Fruit fly (Drosophila melanogaster) whole organism, prepupa: ENCODE data around the gene E5.
A peak's percentile ranks its signal among the peaks of the same experiment; 100 is the strongest.

Experiments used
- Blimp-1 ChIP-seq: fragments of 200-800 bp; sonication (Bioruptor generic); optimal IDR thresholded peaks from 3 replicates; lab custom pipeline; 2017; ENCODE audit warnings: missing biosample characterization, missing genetic modification characterization, mild to moderate bottlenecking, moderate library complexity, missing genetic modification reagents
- CG10631 ChIP-seq: fragments of 200-800 bp; sonication (Bioruptor generic); optimal IDR thresholded peaks from 2 replicates; lab custom pipeline; 2016; ENCODE audit warnings: missing biosample characterization, missing genetic modification characterization
- CG11762 ChIP-seq: fragments of 200-800 bp; sonication (Bioruptor generic); optimal IDR thresholded peaks from 3 replicates; lab custom pipeline; 2016; ENCODE audit warnings: missing biosample characterization, missing genetic modification characterization; ENCODE audit not compliant: insufficient read depth
- CG11902 ChIP-seq: fragments of 200-800 bp; sonication (Bioruptor generic); optimal IDR thresholded peaks from 3 replicates; lab custom pipeline; 2016; ENCODE audit warnings: missing biosample characterization, missing genetic modification characterization
- CG15336 ChIP-seq: fragments of 200-800 bp; sonication (Bioruptor generic); IDR thresholded peaks from 2 replicates; pipeline ENCODE4 v1.3.6; 2022; ENCODE audit warnings: missing biosample characterization, missing genetic modification characterization
- CG1621 ChIP-seq: fragments of 200-800 bp; sonication (Bioruptor generic); optimal IDR thresholded peaks from 3 replicates; lab custom pipeline; 2018; ENCODE audit warnings: missing biosample characterization, mild to moderate bottlenecking, missing genetic modification characterization
- CG16779 ChIP-seq: fragments of 200-800 bp; sonication (Bioruptor generic); optimal IDR thresholded peaks from 3 replicates; lab custom pipeline; 2017; ENCODE audit warnings: missing biosample characterization, mild to moderate bottlenecking, missing genetic modification characterization
- CG3032 ChIP-seq: fragments of 200-800 bp; optimal IDR thresholded peaks from 2 replicates; lab custom pipeline; 2019; ENCODE audit warnings: missing biosample characterization, mild to moderate bottlenecking, missing genetic modification characterization, moderate library complexity
- CG32006 ChIP-seq: fragments of 200-800 bp; sonication (Bioruptor generic); optimal IDR thresholded peaks from 3 replicates; lab custom pipeline; 2017; ENCODE audit warnings: missing biosample characterization, mild to moderate bottlenecking, missing genetic modification characterization
- CG3919 ChIP-seq: fragments of 200-800 bp; sonication (Bioruptor generic); optimal IDR thresholded peaks from 3 replicates; lab custom pipeline; 2016; ENCODE audit warnings: missing biosample characterization, missing genetic modification characterization
- CG4318 ChIP-seq: fragments of 200-800 bp; sonication (Bioruptor generic); optimal IDR thresholded peaks from 3 replicates; lab custom pipeline; 2017; ENCODE audit warnings: missing biosample characterization, mild to moderate bottlenecking, missing genetic modification characterization
- CG6163 ChIP-seq: fragments of 200-800 bp; sonication (Bioruptor generic); IDR thresholded peaks from 3 replicates; pipeline ENCODE4 v1.3.6; 2022; ENCODE audit warnings: missing biosample characterization, missing genetic modification characterization
- CG6276 ChIP-seq: fragments of 200-800 bp; sonication (Bioruptor generic); optimal IDR thresholded peaks from 2 replicates; lab custom pipeline; 2017; ENCODE audit warnings: missing biosample characterization, mild to moderate bottlenecking, missing genetic modification characterization
- CG6808 ChIP-seq: fragments of 200-800 bp; sonication (Bioruptor generic); optimal IDR thresholded peaks from 3 replicates; lab custom pipeline; 2017; ENCODE audit warnings: missing biosample characterization, missing genetic modification characterization, mild to moderate bottlenecking, moderate library complexity, missing genetic modification reagents
- CG6854 ChIP-seq: fragments of 200-800 bp; sonication (Bioruptor generic); optimal IDR thresholded peaks from 2 replicates; lab custom pipeline; 2017; ENCODE audit warnings: missing biosample characterization, mild to moderate bottlenecking, missing genetic modification characterization
- CG7368 ChIP-seq: fragments of 200-800 bp; sonication (Bioruptor generic); optimal IDR thresholded peaks from 3 replicates; lab custom pipeline; 2016; ENCODE audit warnings: missing biosample characterization, missing genetic modification characterization
- CG8632 ChIP-seq: fragments of 200-800 bp; sonication (Bioruptor generic); optimal IDR thresholded peaks from 3 replicates; lab custom pipeline; 2016; ENCODE audit warnings: missing biosample characterization, missing genetic modification characterization
- CG9139 ChIP-seq: fragments of 200-800 bp; sonication (Bioruptor generic); optimal IDR thresholded peaks from 3 replicates; lab custom pipeline; 2017; ENCODE audit warnings: missing biosample characterization, mild to moderate bottlenecking, missing genetic modification characterization
- Eip75B ChIP-seq: fragments of 200-800 bp; sonication (Bioruptor generic); optimal IDR thresholded peaks from 3 replicates; lab custom pipeline; 2016; ENCODE audit warnings: missing biosample characterization, missing genetic modification characterization
- Eip78C ChIP-seq: fragments of 200-800 bp; sonication (Bioruptor generic); peaks from one replicate; lab custom pipeline; 2016; ENCODE audit warnings: missing biosample characterization, missing genetic modification characterization
- Eip93F ChIP-seq: fragments of 200-800 bp; sonication (Bioruptor generic); optimal IDR thresholded peaks from 2 replicates; lab custom pipeline; 2016; ENCODE audit warnings: missing biosample characterization, mild to moderate bottlenecking, missing genetic modification characterization
- Ets21C ChIP-seq: fragments of 200-800 bp; sonication (Bioruptor generic); optimal IDR thresholded peaks from 3 replicates; lab custom pipeline; 2016; ENCODE audit warnings: missing biosample characterization, missing genetic modification characterization
- Ets96B ChIP-seq: fragments of 200-800 bp; optimal IDR thresholded peaks from 2 replicates; lab custom pipeline; 2019; ENCODE audit warnings: missing biosample characterization, mild to moderate bottlenecking, missing genetic modification characterization, moderate library complexity
- Hr38 ChIP-seq: sonication (Bioruptor generic); optimal IDR thresholded peaks from 2 replicates; lab custom pipeline; 2016; ENCODE audit warnings: missing biosample characterization, missing genetic modification characterization
- Hr39 ChIP-seq: fragments of 200-800 bp; sonication (Bioruptor generic); optimal IDR thresholded peaks from 2 replicates; lab custom pipeline; 2016; ENCODE audit warnings: missing biosample characterization, missing genetic modification characterization
- Hr4 ChIP-seq: fragments of 200-800 bp; sonication (Bioruptor generic); optimal IDR thresholded peaks from 3 replicates; lab custom pipeline; 2016; ENCODE audit warnings: missing biosample characterization, missing genetic modification characterization
- Sox102F ChIP-seq: fragments of 200-800 bp; sonication (Bioruptor generic); optimal IDR thresholded peaks from 2 replicates; lab custom pipeline; 2016; ENCODE audit warnings: missing biosample characterization, mild to moderate bottlenecking, missing genetic modification characterization
- Sox14 ChIP-seq: fragments of 200-800 bp; sonication (Bioruptor generic); optimal IDR thresholded peaks from 3 replicates; lab custom pipeline; 2016; ENCODE audit warnings: missing biosample characterization, missing genetic modification characterization
- achi ChIP-seq: fragments of 200-800 bp; sonication (Bioruptor generic); optimal IDR thresholded peaks from 3 replicates; lab custom pipeline; 2016; ENCODE audit warnings: missing biosample characterization, missing genetic modification characterization
- acj6 ChIP-seq: fragments of 200-800 bp; sonication (Bioruptor generic); optimal IDR thresholded peaks from 3 replicates; lab custom pipeline; 2016; ENCODE audit warnings: missing biosample characterization, missing genetic modification characterization
- dsx ChIP-seq: fragments of 200-800 bp; optimal IDR thresholded peaks from 3 replicates; lab custom pipeline; 2019; ENCODE audit warnings: missing biosample characterization, mild to moderate bottlenecking, missing genetic modification characterization, moderate library complexity; ENCODE audit not compliant: poor library complexity, severe bottlenecking
- eg ChIP-seq: fragments of 200-800 bp; sonication (Bioruptor generic); IDR thresholded peaks from 3 replicates; pipeline ENCODE4 v1.3.6; 2022; ENCODE audit warnings: missing biosample characterization, missing genetic modification characterization
- esn ChIP-seq: fragments of 200-800 bp; sonication (Bioruptor generic); optimal IDR thresholded peaks from 2 replicates; lab custom pipeline; 2016; ENCODE audit warnings: missing biosample characterization, mild to moderate bottlenecking, missing genetic modification characterization, moderate library complexity
- fd85E ChIP-seq: fragments of 200-800 bp; sonication (Bioruptor generic); optimal IDR thresholded peaks from 3 replicates; lab custom pipeline; 2016; ENCODE audit warnings: missing biosample characterization, missing genetic modification characterization
- fkh ChIP-seq: fragments of 200-800 bp; sonication (Bioruptor generic); optimal IDR thresholded peaks from 3 replicates; lab custom pipeline; 2017; ENCODE audit warnings: missing biosample characterization, mild to moderate bottlenecking, missing genetic modification characterization, moderate library complexity
- lz ChIP-seq: fragments of 200-800 bp; sonication (Bioruptor generic); optimal IDR thresholded peaks from 3 replicates; lab custom pipeline; 2016; ENCODE audit warnings: missing biosample characterization, missing genetic modification characterization
- net ChIP-seq: fragments of 200-800 bp; sonication (Bioruptor generic); optimal IDR thresholded peaks from 3 replicates; lab custom pipeline; 2016; ENCODE audit warnings: missing biosample characterization, missing genetic modification characterization
- pdm3 ChIP-seq: fragments of 200-800 bp; sonication (Bioruptor generic); optimal IDR thresholded peaks from 3 replicates; lab custom pipeline; 2016; ENCODE audit warnings: missing biosample characterization, missing genetic modification characterization
- salr ChIP-seq, 2 experiments: fragments of 200-800 bp; sonication (Bioruptor generic); optimal IDR thresholded peaks; 3 replicates each; lab custom pipeline; 2016 to 2018; ENCODE audit warnings: missing biosample characterization in 2 of 2, missing genetic modification characterization in 2 of 2, mild to moderate bottlenecking in 1 of 2
- spab ChIP-seq: fragments of 200-800 bp; sonication (Bioruptor generic); optimal IDR thresholded peaks from 2 replicates; lab custom pipeline; 2017; ENCODE audit warnings: missing biosample characterization, mild to moderate bottlenecking, missing genetic modification characterization, missing genetic modification reagents
- ss ChIP-seq, 2 experiments: fragments of 200-800 bp; sonication (Bioruptor generic); optimal IDR thresholded peaks; 2 replicates in 1 of 2; 3 replicates in 1 of 2; lab custom pipeline; 2017 to 2018; ENCODE audit warnings: mild to moderate bottlenecking in 2 of 2, missing biosample characterization in 2 of 2, missing genetic modification characterization in 2 of 2, moderate library complexity in 1 of 2
- svp ChIP-seq: fragments of 200-800 bp; sonication (Bioruptor generic); peaks from one replicate; lab custom pipeline; 2016; ENCODE audit warnings: missing biosample characterization, missing genetic modification characterization
- vri ChIP-seq: fragments of 200-800 bp; sonication (Bioruptor generic); optimal IDR thresholded peaks from 3 replicates; lab custom pipeline; 2016; ENCODE audit warnings: missing biosample characterization, mild to moderate bottlenecking, missing genetic modification characterization

The E5 gene

dm6 chr3R:13831042-13831441 lies 43.7 kb downstream of the E5 start (continued):
- TF ChIP-seq salr (GFP tag; optimal IDR thresholded peaks at IDR 0.05; lab: Kevin White, UChicago), result no peak
- peak; percentile 77 for TF ChIP-seq CG15336 (GFP tag; lab: Robert Waterston, UW)
- peak; percentile 72 for TF ChIP-seq CG32006
- peak; percentile 91 for TF ChIP-seq Hr4 (GFP tag; lab: Kevin White, UChicago)
- TF ChIP-seq svp (GFP tag; lab: Kevin White, UChicago), result peak; percentile 71
- peak; percentile 25 for TF ChIP-seq CG3919
- TF ChIP-seq CG10631 (GFP tag; lab: Kevin White, UChicago), result no peak
- TF ChIP-seq pdm3 (GFP tag; lab: Kevin White, UChicago), result peak; percentile 36

DNA sequence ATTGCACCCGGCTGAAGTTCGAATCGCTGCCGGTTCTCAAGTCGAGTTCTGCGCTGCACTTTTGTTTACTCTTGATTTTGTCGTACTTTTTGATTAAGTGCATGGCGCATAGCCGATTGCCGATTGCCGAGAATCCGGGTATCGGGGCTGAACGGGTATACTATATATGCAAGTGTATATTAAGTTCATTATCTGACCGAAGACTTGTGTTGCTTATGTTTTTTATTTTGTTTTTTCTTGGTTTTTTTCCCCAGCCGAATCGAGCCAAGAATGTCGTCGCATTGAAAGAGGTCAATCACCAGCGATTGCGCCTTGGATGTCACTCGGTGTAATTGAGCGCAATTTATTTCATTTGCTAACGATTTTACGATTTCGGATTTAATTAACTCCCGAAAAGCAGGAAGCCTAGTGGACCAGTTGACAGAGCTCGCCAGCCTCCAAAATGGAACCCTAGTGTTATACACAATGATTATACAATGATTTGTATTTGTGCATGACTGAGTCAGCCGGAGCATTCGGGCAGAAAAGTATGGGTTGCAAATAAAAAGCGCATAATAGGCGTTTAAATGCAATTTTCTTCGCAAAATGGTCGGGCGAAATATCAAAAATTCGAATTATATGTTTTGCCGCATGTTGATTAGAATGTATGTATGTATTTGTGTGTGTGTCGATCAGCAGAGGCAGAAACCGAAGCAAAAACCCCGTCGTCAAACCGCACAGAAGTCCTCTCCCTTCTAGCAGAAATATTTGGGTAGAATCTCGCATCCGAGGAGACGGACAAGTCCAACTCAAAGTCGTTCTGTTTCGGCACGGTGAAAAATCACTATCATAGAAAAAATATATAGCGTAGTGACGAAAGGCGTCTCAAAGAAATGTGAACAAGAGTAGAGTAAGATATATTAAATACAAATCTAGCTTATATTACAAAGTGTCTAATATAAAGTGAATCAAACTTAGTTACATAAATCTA lies 46.5 kb downstream of the E5 start, which contains the start of gene Mst87F:
Gene Mst87F, minus strand, starts transcription at position 56 of the 970 bp plus-strand sequence.
- TF ChIP-seq achi, result peak; percentile 22
- peak; percentile 5 for TF ChIP-seq CG6276
- no peak for TF ChIP-seq Blimp-1 (GFP tag; lab: Kevin White, UChicago)
- no peak for TF ChIP-seq Ets96B (tag; lab: Kevin White, UChicago)
- TF ChIP-seq lz, result no peak
- TF ChIP-seq fkh (GFP tag; lab: Kevin White, UChicago), result no peak
- peak in 1 of 2 experiments; percentile 22 for TF ChIP-seq ss (GFP tag; optimal IDR thresholded peaks at IDR 0.05; lab: Kevin White, UChicago)
- 0 out of 2 replicates have a peak, but pooled peaks have one; percentile 22 for TF ChIP-seq CG15336 (GFP tag; lab: Robert Waterston, UW)
- TF ChIP-seq Hr38 (GFP tag; lab: Kevin White, UChicago), result no peak
- TF ChIP-seq Hr4 (GFP tag; lab: Kevin White, UChicago), result peak; percentile 11
- TF ChIP-seq esn (GFP tag; lab: Kevin White, UChicago), result no peak
- no peak for TF ChIP-seq acj6 (GFP tag; lab: Kevin White, UChicago)
- no peak for TF ChIP-seq CG11762
- TF ChIP-seq dsx, result no peak
- TF ChIP-seq CG6808 (GFP tag; lab: Kevin White, UChicago), result peak; percentile 15
- TF ChIP-seq Sox14, result no peak
- no peak for TF ChIP-seq CG11902 (GFP tag; lab: Kevin White, UChicago)
- peak; percentile 0 for TF ChIP-seq CG3919
- TF ChIP-seq CG4318 (GFP tag; lab: Kevin White, UChicago), result no peak
- TF ChIP-seq spab, result peak; percentile 4
- TF ChIP-seq Eip93F (GFP tag; lab: Kevin White, UChicago), result peak; percentile 31
- no peak for TF ChIP-seq CG6854 (GFP tag; lab: Kevin White, UChicago)
- peak; percentile 1 for TF ChIP-seq net (GFP tag; lab: Kevin White, UChicago)
- TF ChIP-seq CG6163 (GFP tag; lab: Robert Waterston, UW), result peak; percentile 43; the same call in 1 of the 3 replicates
- no peak for TF ChIP-seq CG9139 (GFP tag; lab: Kevin White, UChicago)
- no peak for TF ChIP-seq fd85E (GFP tag; lab: Kevin White, UChicago)
- TF ChIP-seq vri (GFP tag; lab: Kevin White, UChicago), result peak; percentile 43
- no peak for TF ChIP-seq Ets21C (GFP tag; lab: Kevin White, UChicago)
- TF ChIP-seq pdm3 (GFP tag; lab: Kevin White, UChicago), result no peak
- TF ChIP-seq CG8632 (GFP tag; lab: Kevin White, UChicago), result no peak
- TF ChIP-seq Hr39, result no peak
- peak; percentile 95 for TF ChIP-seq svp (GFP tag; lab: Kevin White, UChicago)
- no peak for TF ChIP-seq CG1621 (tag; lab: Kevin White, UChicago)
- no peak for TF ChIP-seq eg
- no peak for TF ChIP-seq CG7368 (GFP tag; lab: Kevin White, UChicago)
- TF ChIP-seq Sox102F (GFP tag; lab: Kevin White, UChicago), result no peak
- no peak for TF ChIP-seq CG16779 (tag; lab: Kevin White, UChicago)
- peak; percentile 15 for TF ChIP-seq CG3032
- TF ChIP-seq Eip78C (GFP tag; lab: Kevin White, UChicago), result peak; percentile 85
- peak; percentile 22 for TF ChIP-seq Eip75B
